Fruit fly (Drosophila melanogaster) whole organism, embryonic: Measurements from ENCODE around the gene SkpE.

Experiments
- CG10274 ChIP-seq: fragments of 200-800 bp; sonication (Bioruptor generic); optimal IDR thresholded peaks from 3 replicates; lab custom pipeline; 2017; ENCODE audit warnings: missing biosample characterization, mild to moderate bottlenecking, missing genetic modification characterization
- CG10366 ChIP-seq: fragments of 200-800 bp; sonication (Bioruptor generic); IDR thresholded peaks from 2 replicates; pipeline ENCODE4 v1.3.6; 2022; ENCODE audit warnings: missing biosample characterization, missing genetic modification characterization
- CG10565 ChIP-seq: fragments of 200-800 bp; sonication (Bioruptor generic); optimal IDR thresholded peaks from 3 replicates; lab custom pipeline; 2016; ENCODE audit warnings: missing biosample characterization, mild to moderate bottlenecking, missing genetic modification characterization
- CG11696 ChIP-seq: fragments of 200-800 bp; sonication (Bioruptor generic); IDR thresholded peaks from 2 replicates; pipeline ENCODE4 v1.3.6; 2022; ENCODE audit warnings: missing biosample characterization, missing genetic modification characterization
- CG12104 ChIP-seq: fragments of 200-800 bp; sonication (Bioruptor generic); optimal IDR thresholded peaks from 3 replicates; lab custom pipeline; 2016; ENCODE audit warnings: missing biosample characterization, missing genetic modification characterization
- CG1233 ChIP-seq: fragments of 200-800 bp; sonication (Bioruptor generic); optimal IDR thresholded peaks from 4 replicates; lab custom pipeline; 2018; ENCODE audit warnings: missing biosample characterization, mild to moderate bottlenecking, missing genetic modification characterization
- CG12659 ChIP-seq: fragments of 200-800 bp; sonication (Bioruptor generic); optimal IDR thresholded peaks from 3 replicates; lab custom pipeline; 2017; ENCODE audit warnings: mild to moderate bottlenecking, missing biosample characterization, missing genetic modification reagents, missing genetic modification characterization
- CG1529 ChIP-seq: fragments of 200-800 bp; sonication (Bioruptor generic); optimal IDR thresholded peaks from 3 replicates; lab custom pipeline; 2018; ENCODE audit warnings: missing biosample characterization, missing genetic modification characterization
- CG16815 ChIP-seq: fragments of 200-800 bp; sonication (Bioruptor generic); optimal IDR thresholded peaks from 3 replicates; lab custom pipeline; 2017; ENCODE audit warnings: missing biosample characterization, mild to moderate bottlenecking, missing genetic modification characterization
- CG17385 ChIP-seq: fragments of 200-800 bp; sonication (Bioruptor generic); optimal IDR thresholded peaks from 3 replicates; lab custom pipeline; 2018; ENCODE audit warnings: missing biosample characterization, mild to moderate bottlenecking, missing genetic modification characterization
- CG17829 ChIP-seq: fragments of 200-800 bp; optimal IDR thresholded peaks from 2 replicates; lab custom pipeline; 2019; ENCODE audit warnings: missing biosample characterization, mild to moderate bottlenecking, missing genetic modification characterization, moderate library complexity
- CG1832 ChIP-seq: fragments of 200-800 bp; sonication (Bioruptor generic); optimal IDR thresholded peaks from 2 replicates; lab custom pipeline; 2017; ENCODE audit warnings: missing biosample characterization, mild to moderate bottlenecking, missing genetic modification characterization, inconsistent platforms
- CG2116 ChIP-seq: fragments of 200-800 bp; sonication (Bioruptor generic); optimal IDR thresholded peaks from 3 replicates; lab custom pipeline; 2018; ENCODE audit warnings: missing biosample characterization, mild to moderate bottlenecking, missing genetic modification characterization
- CG2199 ChIP-seq: fragments of 200-800 bp; sonication (Bioruptor generic); IDR thresholded peaks from 3 replicates; pipeline ENCODE4 v1.3.6; 2022; ENCODE audit warnings: missing biosample characterization, missing genetic modification characterization
- CG3163 ChIP-seq: fragments of 200-800 bp; sonication (Bioruptor generic); optimal IDR thresholded peaks from 3 replicates; lab custom pipeline; 2016; ENCODE audit warnings: missing biosample characterization, missing genetic modification characterization
- CG4360 ChIP-seq: fragments of 200-800 bp; sonication (Bioruptor generic); IDR thresholded peaks from 2 replicates; pipeline ENCODE4 v1.3.6; 2022; ENCODE audit warnings: missing biosample characterization, missing genetic modification characterization
- CG4404 ChIP-seq: fragments of 200-800 bp; sonication (Bioruptor generic); IDR thresholded peaks from 2 replicates; pipeline ENCODE4 v1.3.6; 2022; ENCODE audit warnings: missing biosample characterization, missing genetic modification characterization
- CG4707 ChIP-seq: fragments of 200-800 bp; sonication (Bioruptor generic); optimal IDR thresholded peaks from 2 replicates; lab custom pipeline; 2018; ENCODE audit warnings: missing biosample characterization, mild to moderate bottlenecking, missing genetic modification characterization, moderate library complexity
- CG6813 ChIP-seq: fragments of 200-800 bp; sonication (Bioruptor generic); optimal IDR thresholded peaks from 2 replicates; lab custom pipeline; 2017; ENCODE audit warnings: missing biosample characterization, missing genetic modification characterization, mild to moderate bottlenecking, moderate library complexity, missing genetic modification reagents
- CG9727 ChIP-seq: fragments of 200-800 bp; sonication (Bioruptor generic); optimal IDR thresholded peaks from 3 replicates; lab custom pipeline; 2017; ENCODE audit warnings: missing biosample characterization, mild to moderate bottlenecking, missing genetic modification characterization
- CTCF ChIP-seq: fragments of 200-800 bp; sonication (Bioruptor generic); optimal IDR thresholded peaks from 2 replicates; lab custom pipeline; 2017; ENCODE audit warnings: missing biosample characterization, mild to moderate bottlenecking, missing genetic modification characterization, moderate library complexity
- Dref ChIP-seq: fragments of 200-800 bp; sonication (Bioruptor generic); IDR thresholded peaks from 2 replicates; pipeline ENCODE4 v1.3.6; 2022; ENCODE audit warnings: missing biosample characterization, missing genetic modification characterization
- Elba2 ChIP-seq: fragments of 200-800 bp; sonication (Bioruptor generic); optimal IDR thresholded peaks from 3 replicates; lab custom pipeline; 2016; ENCODE audit warnings: missing biosample characterization, missing genetic modification characterization
- Fer1 ChIP-seq: fragments of 200-800 bp; sonication (Bioruptor generic); optimal IDR thresholded peaks from 2 replicates; lab custom pipeline; 2017; ENCODE audit warnings: missing biosample characterization, mild to moderate bottlenecking, missing genetic modification characterization
- MBD-R2 ChIP-seq: fragments of 200-800 bp; sonication (Bioruptor generic); IDR thresholded peaks from 2 replicates; pipeline ENCODE4 v1.3.6; 2022; ENCODE audit warnings: missing biosample characterization, missing genetic modification characterization
- Ssrp ChIP-seq: fragments of 200-800 bp; sonication (Bioruptor generic); optimal IDR thresholded peaks from 2 replicates; lab custom pipeline; 2018; ENCODE audit warnings: missing biosample characterization, mild to moderate bottlenecking, missing genetic modification characterization, moderate library complexity
- Trl ChIP-seq, 3 experiments: fragments of >200 bp in 2 of 3; fragments of 200-800 bp in 1 of 3; sonication (Bioruptor generic) in 1 of 3; optimal IDR thresholded peaks; 2 replicates in 1 of 3; 3 replicates in 2 of 3; lab custom pipeline; 2016 to 2017; ENCODE audit warnings: missing biosample characterization in 1 of 3, missing genetic modification characterization in 1 of 3
- amos ChIP-seq: fragments of 200-800 bp; sonication (Bioruptor generic); IDR thresholded peaks from 2 replicates; pipeline ENCODE4 v1.3.6; 2022; ENCODE audit warnings: missing biosample characterization, missing genetic modification characterization; ENCODE audit not compliant: partially characterized antibody
- cas ChIP-seq: fragments of 200-800 bp; sonication (Bioruptor generic); IDR thresholded peaks from 2 replicates; pipeline ENCODE4 v1.3.6; 2022; ENCODE audit warnings: missing biosample characterization, missing genetic modification characterization
- crol ChIP-seq: fragments of 200-800 bp; sonication (Bioruptor generic); IDR thresholded peaks from 2 replicates; pipeline ENCODE4 v1.3.6; 2022; ENCODE audit warnings: missing biosample characterization, missing genetic modification characterization
- dan ChIP-seq: fragments of 200-800 bp; sonication (Bioruptor generic); IDR thresholded peaks from 2 replicates; pipeline ENCODE4 v1.3.6; 2022; ENCODE audit warnings: missing biosample characterization, missing genetic modification characterization
- disco-r ChIP-seq: fragments of 200-800 bp; sonication (Bioruptor generic); optimal IDR thresholded peaks from 2 replicates; lab custom pipeline; 2016; ENCODE audit warnings: missing biosample characterization, missing genetic modification characterization
- gcm ChIP-seq: fragments of 200-800 bp; sonication (Bioruptor generic); optimal IDR thresholded peaks from 2 replicates; lab custom pipeline; 2019; ENCODE audit warnings: missing biosample characterization, mild to moderate bottlenecking, missing genetic modification characterization, moderate library complexity
- grau ChIP-seq: fragments of 200-800 bp; optimal IDR thresholded peaks from 3 replicates; lab custom pipeline; 2019; ENCODE audit warnings: missing biosample characterization, mild to moderate bottlenecking, missing genetic modification characterization, moderate library complexity
- kay ChIP-seq: fragments of 200-800 bp; sonication (Bioruptor generic); optimal IDR thresholded peaks from 2 replicates; lab custom pipeline; 2016; ENCODE audit warnings: missing biosample characterization, missing genetic modification characterization
- nerfin-2 ChIP-seq: fragments of 200-800 bp; sonication (Bioruptor generic); IDR thresholded peaks from 2 replicates; pipeline ENCODE4 v1.3.6; 2022; ENCODE audit warnings: missing biosample characterization, missing genetic modification characterization; ENCODE audit not compliant: partially characterized antibody
- p53 ChIP-seq: fragments of 200-800 bp; sonication (Bioruptor generic); optimal IDR thresholded peaks from 2 replicates; lab custom pipeline; 2016; ENCODE audit warnings: missing biosample characterization, missing genetic modification characterization
- peb ChIP-seq: fragments of 200-800 bp; sonication (Bioruptor generic); IDR thresholded peaks from 2 replicates; pipeline ENCODE4 v1.3.6; 2022; ENCODE audit warnings: missing biosample characterization, missing genetic modification characterization
- pita ChIP-seq: fragments of 200-800 bp; sonication (Bioruptor generic); optimal IDR thresholded peaks from 2 replicates; lab custom pipeline; 2017; ENCODE audit warnings: missing biosample characterization, mild to moderate bottlenecking, missing genetic modification characterization
- salm ChIP-seq: fragments of 200-800 bp; sonication (Bioruptor generic); optimal IDR thresholded peaks from 2 replicates; lab custom pipeline; 2018; ENCODE audit warnings: missing biosample characterization, mild to moderate bottlenecking, missing genetic modification characterization
- schlank ChIP-seq: fragments of 200-800 bp; sonication (Bioruptor generic); optimal IDR thresholded peaks from 2 replicates; lab custom pipeline; 2018; ENCODE audit warnings: missing biosample characterization, mild to moderate bottlenecking, missing genetic modification characterization
- shn ChIP-seq: fragments of 200-800 bp; sonication (Bioruptor generic); optimal IDR thresholded peaks from 3 replicates; lab custom pipeline; 2016; ENCODE audit warnings: missing biosample characterization, missing genetic modification characterization
- sisA ChIP-seq: fragments of 200-800 bp; sonication (Bioruptor generic); IDR thresholded peaks from 2 replicates; pipeline ENCODE4 v1.3.6; 2022; ENCODE audit warnings: missing biosample characterization, missing genetic modification characterization
- sob ChIP-seq: fragments of 200-800 bp; sonication (Bioruptor generic); IDR thresholded peaks from 2 replicates; pipeline ENCODE4 v1.3.6; 2022; ENCODE audit warnings: missing biosample characterization, missing genetic modification characterization
- sqz ChIP-seq: fragments of 200-800 bp; sonication (Bioruptor generic); optimal IDR thresholded peaks from 3 replicates; lab custom pipeline; 2018; ENCODE audit warnings: missing biosample characterization, mild to moderate bottlenecking, missing genetic modification characterization
- sr ChIP-seq: fragments of 200-800 bp; sonication (Bioruptor generic); IDR thresholded peaks from 3 replicates; pipeline ENCODE4 v1.3.6; 2022; ENCODE audit warnings: missing biosample characterization, missing genetic modification characterization
- sug ChIP-seq: fragments of 200-800 bp; optimal IDR thresholded peaks from 2 replicates; lab custom pipeline; 2019; ENCODE audit warnings: missing biosample characterization, mild to moderate bottlenecking, missing genetic modification characterization, moderate library complexity
- trh ChIP-seq: fragments of 200-800 bp; sonication (Bioruptor generic); optimal IDR thresholded peaks from 2 replicates; lab custom pipeline; 2016; ENCODE audit warnings: missing biosample characterization, missing genetic modification characterization
- twi ChIP-seq: fragments of 200-800 bp; optimal IDR thresholded peaks from 2 replicates; lab custom pipeline; 2019; ENCODE audit warnings: missing biosample characterization, mild to moderate bottlenecking, missing genetic modification characterization, moderate library complexity
- wek ChIP-seq: fragments of 200-800 bp; sonication (Bioruptor generic); optimal IDR thresholded peaks from 3 replicates; lab custom pipeline; 2018; ENCODE audit warnings: missing biosample characterization, mild to moderate bottlenecking, missing genetic modification characterization, moderate library complexity
- yki ChIP-seq: fragments of >200 bp; optimal IDR thresholded peaks from 3 replicates; lab custom pipeline; 2018

The SkpE gene

DNA sequence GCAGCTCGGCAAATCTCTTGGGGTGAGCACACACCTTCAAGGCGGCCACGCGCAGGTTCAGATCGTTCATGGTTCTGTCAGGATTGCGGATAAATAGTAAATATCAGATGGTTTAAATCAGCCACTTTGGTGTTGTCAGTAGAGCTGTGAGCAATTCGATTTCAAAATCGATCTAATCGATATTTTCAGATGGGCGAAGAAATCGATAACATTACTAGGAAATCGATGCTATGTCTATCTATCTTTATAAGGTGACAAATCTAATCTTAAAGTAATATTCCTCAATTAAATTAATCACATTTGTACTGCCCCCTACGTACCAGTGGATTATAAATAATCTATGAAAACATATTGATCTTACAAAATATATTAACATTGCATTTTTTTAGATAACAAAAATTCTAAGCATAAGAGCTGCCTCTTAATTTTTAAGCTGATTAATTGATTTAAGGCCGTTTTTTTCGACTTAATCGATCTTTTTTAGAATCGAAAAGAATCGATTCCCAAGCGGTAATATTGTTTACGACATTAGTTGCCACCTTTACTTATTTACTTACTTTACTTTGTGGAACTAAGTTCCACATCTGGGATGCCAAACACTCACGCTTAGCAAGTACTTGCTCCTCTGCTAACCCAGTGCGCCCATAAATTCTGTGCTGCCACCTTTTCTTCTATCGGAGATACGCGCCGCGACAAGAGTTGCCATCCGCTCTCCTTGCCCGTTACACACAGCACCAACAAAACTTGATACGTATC is 41.7 kb upstream of the SkpE start, which contains the start of gene THADA (continued):
- no peak for TF ChIP-seq CG17385 (GFP tag; lab: Kevin White, UChicago)
- no peak for TF ChIP-seq sisA (GFP tag; lab: Robert Waterston, UW)
- no peak for TF ChIP-seq CG10366
- TF ChIP-seq CG17829, result peak; percentile 36
- no peak for TF ChIP-seq sob (GFP tag; lab: Robert Waterston, UW)
- no peak for TF ChIP-seq CG12104
- peak; percentile 39 for TF ChIP-seq grau
- no peak for TF ChIP-seq trh (GFP tag; lab: Kevin White, UChicago)
- TF ChIP-seq CTCF (GFP tag; lab: Kevin White, UChicago), result peak; percentile 76
- peak; percentile 73 for TF ChIP-seq CG2116 (GFP tag; lab: Kevin White, UChicago)
- TF ChIP-seq disco-r (GFP tag; lab: Kevin White, UChicago), result no peak
- TF ChIP-seq Elba2 (GFP tag; lab: Kevin White, UChicago), result no peak
- peak; percentile 14 for TF ChIP-seq kay (GFP tag; lab: Kevin White, UChicago)
- no peak for TF ChIP-seq CG4360 (GFP tag; lab: Robert Waterston, UW)
- no peak for TF ChIP-seq CG11696 (GFP tag; lab: Robert Waterston, UW)
- no peak for TF ChIP-seq CG2199 (GFP tag; lab: Robert Waterston, UW)
- TF ChIP-seq CG16815 (GFP tag; lab: Kevin White, UChicago), result no peak
- no peak for TF ChIP-seq CG6813 (GFP tag; lab: Kevin White, UChicago)
- peak; percentile 61 for TF ChIP-seq CG9727 (GFP tag; lab: Kevin White, UChicago)
- peak; percentile 83 for TF ChIP-seq CG12659 (GFP tag; lab: Kevin White, UChicago)
- peak; percentile 88 for TF ChIP-seq Dref (GFP tag; lab: Robert Waterston, UW)
- TF ChIP-seq sr (GFP tag; lab: Robert Waterston, UW), result no peak
- no peak for TF ChIP-seq cas (GFP tag; lab: Robert Waterston, UW)
- no peak for TF ChIP-seq twi (tag; lab: Kevin White, UChicago)
- no peak for TF ChIP-seq salm (tag; lab: Kevin White, UChicago)
- TF ChIP-seq CG3163, result peak; percentile 49
- TF ChIP-seq yki, result no peak
- TF ChIP-seq sug, result peak; percentile 24
- TF ChIP-seq gcm (GFP tag; lab: Kevin White, UChicago), result no peak
- TF ChIP-seq CG10274 (GFP tag; lab: Kevin White, UChicago), result no peak
- no peak for TF ChIP-seq wek
- TF ChIP-seq p53 (GFP tag; lab: Kevin White, UChicago), result peak; percentile 36
- no peak for TF ChIP-seq shn (GFP tag; lab: Kevin White, UChicago)
- no peak for TF ChIP-seq sqz
- TF ChIP-seq CG4707 (GFP tag; lab: Kevin White, UChicago), result no peak
- no peak for TF ChIP-seq CG1529
- no peak for TF ChIP-seq CG10565
- no peak for TF ChIP-seq schlank
- no peak for TF ChIP-seq Fer1 (GFP tag; lab: Kevin White, UChicago)
- TF ChIP-seq CG1832 (GFP tag; lab: Kevin White, UChicago), result no peak
- TF ChIP-seq CG4404 (GFP tag; lab: Robert Waterston, UW), result no peak
- no peak for TF ChIP-seq CG1233
- peak; percentile 42 for TF ChIP-seq MBD-R2 (GFP tag; lab: Robert Waterston, UW)
- TF ChIP-seq peb (GFP tag; lab: Robert Waterston, UW), result 0 out of 2 replicates have a peak, but pooled peaks have one; percentile 36
- TF ChIP-seq Trl (optimal IDR thresholded peaks at IDR 0.05; lab: Kevin White, UChicago), result no peak
- no peak for TF ChIP-seq Trl (GFP tag; optimal IDR thresholded peaks at IDR 0.05; lab: Kevin White, UChicago)
- peak; percentile 17 for TF ChIP-seq Ssrp (tag; lab: Kevin White, UChicago)
- TF ChIP-seq crol, result no peak; the same call in 1 of the 2 replicates
- no peak for TF ChIP-seq dan (GFP tag; lab: Robert Waterston, UW)
- peak; percentile 91 for TF ChIP-seq pita (GFP tag; lab: Kevin White, UChicago)
- peak; percentile 98 for TF ChIP-seq amos (GFP tag; lab: Robert Waterston, UW)
- no peak; the same call in none of the 2 replicates for TF ChIP-seq nerfin-2 (GFP tag; lab: Robert Waterston, UW)
